Fruit fly (Drosophila melanogaster) whole organism, embryonic: Measurements from ENCODE around the gene CG42716.

ENCODE experiments used
- Awh ChIP-seq: fragments of 200-800 bp; sonication (Bioruptor generic); IDR thresholded peaks from 2 replicates; pipeline ENCODE4, ENCODE4 v1.3.6; 2022; ENCODE audit warnings: missing biosample characterization, missing genetic modification characterization
- CG10274 ChIP-seq: fragments of 200-800 bp; sonication (Bioruptor generic); optimal IDR thresholded peaks from 3 replicates; lab custom pipeline; 2017; ENCODE audit warnings: missing biosample characterization, mild to moderate bottlenecking, missing genetic modification characterization
- CG10543 ChIP-seq: fragments of 200-800 bp; sonication (Bioruptor generic); optimal IDR thresholded peaks from 3 replicates; lab custom pipeline; 2017; ENCODE audit warnings: missing biosample characterization, mild to moderate bottlenecking, missing genetic modification characterization, moderate library complexity
- CG11504 ChIP-seq: fragments of 200-800 bp; sonication (Bioruptor generic); optimal IDR thresholded peaks from 3 replicates; lab custom pipeline; 2019; ENCODE audit warnings: missing biosample characterization, mild to moderate bottlenecking, missing genetic modification characterization, moderate library complexity
- CG12299 ChIP-seq: fragments of 200-800 bp; sonication (Bioruptor generic); optimal IDR thresholded peaks from 2 replicates; lab custom pipeline; 2018; ENCODE audit warnings: missing biosample characterization, mild to moderate bottlenecking, missing genetic modification characterization
- CG13624 ChIP-seq: fragments of 200-800 bp; sonication (Bioruptor generic); optimal IDR thresholded peaks from 2 replicates; lab custom pipeline; 2016; ENCODE audit warnings: missing biosample characterization, missing genetic modification characterization
- CG16779 ChIP-seq: fragments of 200-800 bp; sonication (Bioruptor generic); IDR thresholded peaks from 2 replicates; pipeline ENCODE4 v1.3.6; 2022; ENCODE audit warnings: missing biosample characterization, missing genetic modification characterization
- CG16813 ChIP-seq: fragments of 200-800 bp; sonication (Bioruptor generic); IDR thresholded peaks from 3 replicates; pipeline ENCODE4 v1.3.6; 2022; ENCODE audit warnings: missing biosample characterization, missing genetic modification characterization; ENCODE audit not compliant: partially characterized antibody
- CG17359 ChIP-seq: fragments of 200-800 bp; sonication (Bioruptor generic); optimal IDR thresholded peaks from 3 replicates; lab custom pipeline; 2018; ENCODE audit warnings: missing biosample characterization, mild to moderate bottlenecking, missing genetic modification characterization, moderate library complexity
- CG17802 ChIP-seq: fragments of 200-800 bp; sonication (Bioruptor generic); optimal IDR thresholded peaks from 2 replicates; lab custom pipeline; 2018; ENCODE audit warnings: missing biosample characterization, mild to moderate bottlenecking, missing genetic modification characterization, moderate library complexity
- CG17829 ChIP-seq: fragments of 200-800 bp; optimal IDR thresholded peaks from 2 replicates; lab custom pipeline; 2019; ENCODE audit warnings: missing biosample characterization, mild to moderate bottlenecking, missing genetic modification characterization, moderate library complexity
- CG18619 ChIP-seq: fragments of 200-800 bp; sonication (Bioruptor generic); optimal IDR thresholded peaks from 3 replicates; lab custom pipeline; 2017; ENCODE audit warnings: missing biosample characterization, mild to moderate bottlenecking, missing genetic modification characterization
- CG2712 ChIP-seq: fragments of 200-800 bp; optimal IDR thresholded peaks from 3 replicates; lab custom pipeline; 2019; ENCODE audit warnings: missing biosample characterization, mild to moderate bottlenecking, missing genetic modification characterization, moderate library complexity
- CG32767 ChIP-seq: fragments of 200-800 bp; sonication (Bioruptor generic); IDR thresholded peaks from 2 replicates; pipeline ENCODE4 v1.3.6; 2022; ENCODE audit warnings: missing biosample characterization, missing genetic modification characterization
- CG3847 ChIP-seq: fragments of 200-800 bp; sonication (Bioruptor generic); IDR thresholded peaks from 2 replicates; pipeline ENCODE4 v1.3.6; 2022; ENCODE audit warnings: missing biosample characterization, missing genetic modification characterization
- CG42726 ChIP-seq: fragments of 200-800 bp; sonication (Bioruptor generic); IDR thresholded peaks from 2 replicates; pipeline ENCODE4 v1.3.6; 2022; ENCODE audit warnings: missing biosample characterization, missing genetic modification characterization; ENCODE audit not compliant: partially characterized antibody
- CG4424 ChIP-seq: fragments of 200-800 bp; sonication (Bioruptor generic); optimal IDR thresholded peaks from 3 replicates; lab custom pipeline; 2016; ENCODE audit warnings: missing biosample characterization, missing genetic modification characterization
- CG6791 ChIP-seq: fragments of 200-800 bp; sonication (Bioruptor generic); IDR thresholded peaks from 3 replicates; pipeline ENCODE4 v1.3.6; 2022; ENCODE audit warnings: missing biosample characterization, missing genetic modification characterization; ENCODE audit not compliant: partially characterized antibody
- CG7271 ChIP-seq: fragments of 200-800 bp; sonication (Bioruptor generic); optimal IDR thresholded peaks from 2 replicates; lab custom pipeline; 2018; ENCODE audit warnings: missing biosample characterization, mild to moderate bottlenecking, missing genetic modification characterization, moderate library complexity
- Deaf1 ChIP-seq: fragments of 200-800 bp; optimal IDR thresholded peaks from 3 replicates; lab custom pipeline; 2019; ENCODE audit warnings: missing biosample characterization, mild to moderate bottlenecking, missing genetic modification characterization, moderate library complexity
- Dll ChIP-seq: fragments of 200-800 bp; sonication (Bioruptor generic); IDR thresholded peaks from 4 replicates; pipeline ENCODE4 v1.3.6; 2022; ENCODE audit warnings: missing biosample characterization, missing genetic modification characterization; ENCODE audit not compliant: partially characterized antibody
- Doc2 ChIP-seq: fragments of 200-800 bp; sonication (Bioruptor generic); IDR thresholded peaks from 2 replicates; pipeline ENCODE4 v1.3.6; 2022; ENCODE audit warnings: missing biosample characterization, missing genetic modification characterization
- Dp ChIP-seq: fragments of 200-800 bp; sonication (Bioruptor generic); optimal IDR thresholded peaks from 2 replicates; lab custom pipeline; 2018; ENCODE audit warnings: missing biosample characterization, mild to moderate bottlenecking, missing genetic modification characterization, moderate library complexity
- Ets65A ChIP-seq: fragments of 200-800 bp; sonication (Bioruptor generic); peaks from one replicate; lab custom pipeline; 2016; ENCODE audit warnings: missing biosample characterization, missing genetic modification characterization
- HLH3B ChIP-seq: fragments of 200-800 bp; sonication (Bioruptor generic); IDR thresholded peaks from 2 replicates; pipeline ENCODE4 v1.3.6; 2022; ENCODE audit warnings: missing biosample characterization, missing genetic modification characterization
- Jarid2 ChIP-seq: fragments of 200-800 bp; sonication (Bioruptor generic); optimal IDR thresholded peaks from 3 replicates; lab custom pipeline; 2017; ENCODE audit warnings: mild to moderate bottlenecking, missing biosample characterization, missing genetic modification reagents, missing genetic modification characterization
- Med ChIP-seq: fragments of 200-800 bp; sonication (Bioruptor generic); peaks from one replicate; lab custom pipeline; 2016; ENCODE audit warnings: missing biosample characterization, missing genetic modification characterization, mild to moderate bottlenecking, inconsistent platforms, moderate library complexity
- abd-A ChIP-seq: fragments of 200-800 bp; sonication (Bioruptor generic); optimal IDR thresholded peaks from 3 replicates; lab custom pipeline; 2019; ENCODE audit warnings: missing biosample characterization, mild to moderate bottlenecking, missing genetic modification characterization, moderate library complexity
- al ChIP-seq: fragments of 200-800 bp; sonication (Bioruptor generic); IDR thresholded peaks from 2 replicates; pipeline ENCODE4 v1.3.6; 2022; ENCODE audit warnings: missing biosample characterization, missing genetic modification characterization
- chinmo ChIP-seq: fragments of 200-800 bp; sonication (Bioruptor generic); IDR thresholded peaks from 4 replicates; pipeline ENCODE4 v1.3.6; 2022; ENCODE audit warnings: missing biosample characterization, missing genetic modification characterization; ENCODE audit not compliant: partially characterized antibody
- dan ChIP-seq: fragments of 200-800 bp; sonication (Bioruptor generic); IDR thresholded peaks from 2 replicates; pipeline ENCODE4 v1.3.6; 2022; ENCODE audit warnings: missing biosample characterization, missing genetic modification characterization
- eyg ChIP-seq: fragments of 200-800 bp; sonication (Bioruptor generic); optimal IDR thresholded peaks from 3 replicates; lab custom pipeline; 2016; ENCODE audit warnings: missing biosample characterization, missing genetic modification characterization
- gfzf ChIP-seq: fragments of 200-800 bp; sonication (Bioruptor generic); optimal IDR thresholded peaks from 2 replicates; lab custom pipeline; 2016; ENCODE audit warnings: missing biosample characterization, mild to moderate bottlenecking, missing genetic modification characterization, moderate library complexity
- hb ChIP-seq: fragments of 200-800 bp; sonication (Bioruptor generic); IDR thresholded peaks from 3 replicates; pipeline ENCODE4 v1.3.6; 2022; ENCODE audit warnings: missing biosample characterization, missing genetic modification characterization; ENCODE audit not compliant: partially characterized antibody
- inv ChIP-seq: fragments of 200-800 bp; sonication (Bioruptor generic); IDR thresholded peaks from 2 replicates; pipeline ENCODE4 v1.3.6; 2022; ENCODE audit warnings: missing biosample characterization, missing genetic modification characterization; ENCODE audit not compliant: partially characterized antibody
- lilli ChIP-seq: fragments of 200-800 bp; sonication (Bioruptor generic); optimal IDR thresholded peaks from 3 replicates; lab custom pipeline; 2016; ENCODE audit warnings: missing biosample characterization, missing genetic modification characterization
- maf-S ChIP-seq: fragments of 200-800 bp; sonication (Bioruptor generic); optimal IDR thresholded peaks from 2 replicates; lab custom pipeline; 2016; ENCODE audit warnings: missing biosample characterization, missing genetic modification characterization
- nerfin-1 ChIP-seq: fragments of 200-800 bp; sonication (Bioruptor generic); optimal IDR thresholded peaks from 3 replicates; lab custom pipeline; 2019; ENCODE audit warnings: missing biosample characterization, mild to moderate bottlenecking, missing genetic modification characterization, moderate library complexity
- oc ChIP-seq: fragments of 200-800 bp; sonication (Bioruptor generic); optimal IDR thresholded peaks from 2 replicates; lab custom pipeline; 2018; ENCODE audit warnings: missing biosample characterization, mild to moderate bottlenecking, missing genetic modification characterization, moderate library complexity
- otp ChIP-seq: fragments of 200-800 bp; sonication (Bioruptor generic); IDR thresholded peaks from 3 replicates; pipeline ENCODE4, ENCODE4 v1.3.6; 2022; ENCODE audit warnings: missing biosample characterization, missing genetic modification characterization
- pros ChIP-seq: fragments of 200-800 bp; sonication (Bioruptor generic); optimal IDR thresholded peaks from 3 replicates; lab custom pipeline; 2019; ENCODE audit warnings: missing biosample characterization, mild to moderate bottlenecking, missing genetic modification characterization, moderate library complexity
- pzg ChIP-seq: fragments of 200-800 bp; sonication (Bioruptor generic); optimal IDR thresholded peaks from 3 replicates; lab custom pipeline; 2018; ENCODE audit warnings: missing biosample characterization, mild to moderate bottlenecking, missing genetic modification characterization, moderate library complexity
- sc ChIP-seq, 3 experiments: fragments of >200 bp in 2 of 3; fragments of 200-800 bp in 1 of 3; sonication (Bioruptor generic) in 1 of 3; optimal IDR thresholded peaks; 2 replicates in 2 of 3; 3 replicates in 1 of 3; lab custom pipeline; 2017; ENCODE audit warnings: mild to moderate bottlenecking in 1 of 3, missing biosample characterization in 1 of 3, missing genetic modification characterization in 1 of 3, missing genetic modification reagents in 1 of 3
- sisA ChIP-seq: fragments of 200-800 bp; sonication (Bioruptor generic); IDR thresholded peaks from 2 replicates; pipeline ENCODE4 v1.3.6; 2022; ENCODE audit warnings: missing biosample characterization, missing genetic modification characterization
- sqz ChIP-seq: fragments of 200-800 bp; sonication (Bioruptor generic); optimal IDR thresholded peaks from 3 replicates; lab custom pipeline; 2018; ENCODE audit warnings: missing biosample characterization, mild to moderate bottlenecking, missing genetic modification characterization
- tgo ChIP-seq: fragments of 200-800 bp; sonication (Bioruptor generic); IDR thresholded peaks from 3 replicates; pipeline ENCODE4 v1.3.6; 2022; ENCODE audit warnings: missing biosample characterization, missing genetic modification characterization
- unpg ChIP-seq: fragments of 200-800 bp; sonication (Bioruptor generic); optimal IDR thresholded peaks from 3 replicates; lab custom pipeline; 2018; ENCODE audit warnings: missing biosample characterization, mild to moderate bottlenecking, missing genetic modification characterization, moderate library complexity
- wek ChIP-seq: fragments of 200-800 bp; sonication (Bioruptor generic); optimal IDR thresholded peaks from 3 replicates; lab custom pipeline; 2018; ENCODE audit warnings: missing biosample characterization, mild to moderate bottlenecking, missing genetic modification characterization, moderate library complexity

The CG42716 gene

DNA sequence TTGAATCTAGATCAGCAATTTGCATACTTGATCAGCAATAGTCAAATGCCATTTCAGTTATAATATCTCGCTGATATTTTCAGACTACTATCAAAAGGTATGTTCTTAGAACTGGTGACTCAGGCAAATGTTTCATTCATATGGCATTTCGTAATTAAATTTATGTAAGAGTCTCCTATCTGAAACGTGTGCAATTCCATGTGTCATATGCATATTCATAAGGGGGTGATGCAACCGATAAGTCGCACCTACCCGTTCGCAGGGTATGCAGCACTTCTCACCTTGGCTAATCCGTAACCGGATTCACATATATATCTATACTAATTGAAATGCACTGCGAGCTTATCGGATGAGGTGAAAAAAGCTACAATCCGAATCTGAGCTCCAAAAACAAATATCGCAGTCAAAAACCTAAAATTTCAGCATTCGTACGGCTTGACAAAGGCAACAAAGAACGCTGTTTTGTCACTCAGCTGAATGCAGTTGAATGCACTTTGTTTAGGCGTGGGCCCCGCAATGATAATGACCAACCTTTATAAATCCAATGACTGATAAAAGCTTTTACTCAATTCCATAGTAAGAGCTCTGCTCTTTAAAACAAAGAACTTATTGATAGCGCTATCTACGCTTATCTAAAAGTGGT, 4.2 kb downstream of the CG42716 start (continued):
- TF ChIP-seq unpg (no peak), CG17829 (no peak), pros (no peak), wek (GFP tag; lab: Kevin White, UChicago) (no peak), CG17359 (tag; lab: Kevin White, UChicago) (no peak), hb (GFP tag; lab: Robert Waterston, UW) (no peak)
- TF ChIP-seq, all 482 proteins: peak for 29

DNA sequence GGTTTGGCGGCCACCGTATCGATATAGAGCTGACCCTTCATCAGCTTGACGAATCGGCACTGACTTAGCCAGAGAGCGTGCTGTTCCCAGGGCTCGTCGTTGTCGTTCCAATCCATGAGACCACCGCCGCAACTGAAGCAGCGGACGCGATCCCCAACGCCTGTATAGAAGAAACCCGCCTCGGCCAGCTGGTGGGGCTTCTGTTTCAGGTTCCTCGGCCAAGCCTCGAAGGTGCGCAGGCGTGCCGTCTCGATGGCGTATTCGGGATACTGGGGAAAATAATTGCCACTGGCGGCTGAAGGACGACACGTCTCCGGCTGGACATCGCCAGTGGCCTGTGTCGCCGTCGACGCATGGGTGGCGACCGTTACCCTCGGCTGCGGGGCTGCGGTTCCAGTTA, 5.5 kb downstream of the CG42716 start:
- TF ChIP-seq inv (no peak), CG2712 (tag; lab: Kevin White, UChicago) (no peak), CG11504 (tag; lab: Kevin White, UChicago) (no peak), CG10543 (no peak), tgo (GFP tag; lab: Robert Waterston, UW) (no peak), CG16813 (0 out of 3 replicates have a peak, but pooled peaks have one; percentile 8), Jarid2 (no peak), CG4424 (no peak), Med (peak; percentile 59), dan (GFP tag; lab: Robert Waterston, UW) (no peak), CG17802 (tag; lab: Kevin White, UChicago) (no peak), CG18619 (GFP tag; lab: Kevin White, UChicago) (no peak), CG10274 (no peak), pzg (GFP tag; lab: Kevin White, UChicago) (no peak), CG16779 (GFP tag; lab: Robert Waterston, UW) (no peak), Ets65A (GFP tag; lab: Kevin White, UChicago) (peak; percentile 72), sisA (no peak), eyg (GFP tag; lab: Kevin White, UChicago) (no peak), maf-S (GFP tag; lab: Kevin White, UChicago) (no peak), CG3847 (GFP tag; lab: Robert Waterston, UW) (no peak), Doc2 (GFP tag; lab: Robert Waterston, UW) (no peak), otp (GFP tag; lab: Robert Waterston, UW) (no peak), Dp (GFP tag; lab: Kevin White, UChicago) (no peak), al (GFP tag; lab: Robert Waterston, UW) (no peak), Awh (GFP tag; lab: Robert Waterston, UW) (no peak), Dll (GFP tag; lab: Robert Waterston, UW) (no peak), Deaf1 (tag; lab: Kevin White, UChicago) (no peak), CG12299 (no peak), HLH3B (GFP tag; lab: Robert Waterston, UW) (no peak), gfzf (GFP tag; lab: Kevin White, UChicago) (no peak), CG42726 (GFP tag; lab: Robert Waterston, UW) (peak; percentile 36; the same call in 1 of the 2 replicates), chinmo (GFP tag; lab: Robert Waterston, UW) (0 out of 4 replicates have a peak, but pooled peaks have one; percentile 25)

DNA sequence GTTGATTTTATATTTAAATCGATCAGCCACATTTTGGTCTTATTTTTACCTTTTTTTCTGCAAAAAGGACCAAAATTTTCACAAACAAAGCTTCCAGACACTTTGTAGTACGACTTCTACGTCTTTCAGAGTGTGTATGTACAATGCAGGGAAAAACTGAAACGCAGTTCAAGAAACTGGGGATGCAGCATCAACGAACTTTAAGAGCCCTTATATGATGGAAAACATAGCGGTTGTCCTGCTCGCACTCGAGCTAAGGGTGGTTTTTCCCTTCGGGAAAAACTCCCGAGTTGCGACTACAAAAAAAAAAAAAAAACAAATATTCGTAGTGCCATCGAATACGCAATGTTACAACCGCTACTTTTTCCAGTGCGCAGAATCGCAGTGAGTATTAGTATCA, 6.8 kb downstream of the CG42716 start:
- peak; percentile 52 for TF ChIP-seq CG13624 (GFP tag; lab: Kevin White, UChicago)
- 0 out of 2 replicates have a peak, but pooled peaks have one; percentile 11 for TF ChIP-seq Awh (GFP tag; lab: Robert Waterston, UW)
- peak; percentile 67 for TF ChIP-seq abd-A (tag; lab: Kevin White, UChicago)
- peak; percentile 8 for TF ChIP-seq lilli
- peak; percentile 8 for TF ChIP-seq nerfin-1 (tag; lab: Kevin White, UChicago)
- no peak for TF ChIP-seq sc (optimal IDR thresholded peaks at IDR 0.05; lab: Kevin White, UChicago)
- no peak for TF ChIP-seq sc (GFP tag; optimal IDR thresholded peaks at IDR 0.05; lab: Kevin White, UChicago)
- 0 out of 3 replicates have a peak, but pooled peaks have one; percentile 18 for TF ChIP-seq CG6791 (GFP tag; lab: Robert Waterston, UW)
- TF ChIP-seq sqz, result peak; percentile 82
- peak; percentile 85 for TF ChIP-seq Deaf1 (tag; lab: Kevin White, UChicago)
- no peak for TF ChIP-seq CG7271 (tag; lab: Kevin White, UChicago)
- no peak for TF ChIP-seq al (GFP tag; lab: Robert Waterston, UW)
- TF ChIP-seq oc (tag; lab: Kevin White, UChicago), result peak; percentile 4
- TF ChIP-seq CG32767, result peak; percentile 31; the same call in 1 of the 2 replicates
